Worm (Caenorhabditis elegans): Measurements from ENCODE around the gene D1025.10.

Gene D1025.10

ce11 chrX:14537625-14538024 lies 21.0 kb downstream of the D1025.10 start:
- TF ChIP-seq B0310.2 (tag; optimal IDR thresholded peaks at IDR 0.05) (no peak), scrt-1 (GFP tag; IDR thresholded peaks at IDR 0.05) (no peak), F13C5.2 (tag; optimal IDR thresholded peaks at IDR 0.05) (no peak), hnd-1 (tag; optimal IDR thresholded peaks at IDR 0.05) (no peak), ceh-13 (GFP tag; optimal IDR thresholded peaks at IDR 0.05) (no peak), ceh-36 (tag; optimal IDR thresholded peaks at IDR 0.05) (no peak), ets-7 (tag; optimal IDR thresholded peaks at IDR 0.05) (no peak), pes-1 (GFP tag; IDR thresholded peaks at IDR 0.05) (no peak), tbx-37 (GFP tag; conservative IDR thresholded peaks at IDR 0.05) (no peak), flt-1 (GFP tag; IDR thresholded peaks at IDR 0.05) (no peak), tbx-11 (GFP tag; IDR thresholded peaks at IDR 0.05) (no peak), hmg-4 (GFP tag; optimal IDR thresholded peaks at IDR 0.05) (no peak), tra-4 (tag; optimal IDR thresholded peaks at IDR 0.05) (no peak), hmbx-1 (tag; optimal IDR thresholded peaks at IDR 0.05) (no peak), ama-1 (optimal IDR thresholded peaks at IDR 0.05) (no peak), sea-1 (GFP tag; conservative IDR thresholded peaks at IDR 0.05) (no peak)

ce11 chrX:14539468-14539867 lies 22.8 kb downstream of the D1025.10 start:
- TF ChIP-seq ceh-13 (GFP tag; optimal IDR thresholded peaks at IDR 0.05) (no peak), ets-7 (tag; optimal IDR thresholded peaks at IDR 0.05) (no peak), ama-1 (optimal IDR thresholded peaks at IDR 0.05) (no peak), ceh-36 (tag; optimal IDR thresholded peaks at IDR 0.05) (no peak), F13C5.2 (tag; optimal IDR thresholded peaks at IDR 0.05) (no peak), tra-4 (tag; optimal IDR thresholded peaks at IDR 0.05) (no peak), tbx-37 (GFP tag; conservative IDR thresholded peaks at IDR 0.05) (no peak), aly-1 (tag; optimal IDR thresholded peaks at IDR 0.05) (no peak)

- TF ChIP-seq pes-1 (GFP tag; IDR thresholded peaks at IDR 0.05) (no peak), tra-4 (tag; optimal IDR thresholded peaks at IDR 0.05) (no peak), tbx-37 (GFP tag; conservative IDR thresholded peaks at IDR 0.05) (no peak), aly-1 (tag; optimal IDR thresholded peaks at IDR 0.05) (no peak), hmbx-1 (tag; optimal IDR thresholded peaks at IDR 0.05) (no peak), ets-7 (tag; optimal IDR thresholded peaks at IDR 0.05) (no peak), B0310.2 (tag; optimal IDR thresholded peaks at IDR 0.05) (no peak), hnd-1 (tag; optimal IDR thresholded peaks at IDR 0.05) (no peak), sea-1 (GFP tag; conservative IDR thresholded peaks at IDR 0.05) (no peak), tbx-11 (GFP tag; IDR thresholded peaks at IDR 0.05) (no peak), hmg-4 (GFP tag; optimal IDR thresholded peaks at IDR 0.05) (no peak), ceh-36 (tag; optimal IDR thresholded peaks at IDR 0.05) (no peak), ama-1 (optimal IDR thresholded peaks at IDR 0.05) (no peak), ceh-13 (GFP tag; optimal IDR thresholded peaks at IDR 0.05) (no peak), F13C5.2 (tag; optimal IDR thresholded peaks at IDR 0.05) (no peak), flt-1 (GFP tag; IDR thresholded peaks at IDR 0.05) (no peak)
These were observed 25.3 kb downstream of the D1025.10 start, which contains the start of gene fbxa-81 for ce11 chrX:14541992-14542391. TSS of gene fbxa-81 (minus strand) at chrX:14542092.

- TF ChIP-seq B0310.2 (tag; optimal IDR thresholded peaks at IDR 0.05) = no peak
- TF ChIP-seq ama-1 (optimal IDR thresholded peaks at IDR 0.05) = no peak
- TF ChIP-seq hnd-1 (tag; optimal IDR thresholded peaks at IDR 0.05) = no peak
- no peak for TF ChIP-seq hmbx-1 (tag; optimal IDR thresholded peaks at IDR 0.05)
- TF ChIP-seq flt-1 (GFP tag; IDR thresholded peaks at IDR 0.05) = no peak
- TF ChIP-seq tbx-37 (GFP tag; conservative IDR thresholded peaks at IDR 0.05) = no peak
- TF ChIP-seq ceh-13 (GFP tag; optimal IDR thresholded peaks at IDR 0.05) = no peak
- TF ChIP-seq ets-7 (tag; optimal IDR thresholded peaks at IDR 0.05) = no peak
- TF ChIP-seq sea-1 (GFP tag; conservative IDR thresholded peaks at IDR 0.05) = no peak
- no peak for TF ChIP-seq tbx-11 (GFP tag; IDR thresholded peaks at IDR 0.05)
- no peak for TF ChIP-seq hmg-4 (GFP tag; optimal IDR thresholded peaks at IDR 0.05)
- TF ChIP-seq aly-1 (tag; optimal IDR thresholded peaks at IDR 0.05) = no peak
- TF ChIP-seq pes-1 (GFP tag; IDR thresholded peaks at IDR 0.05) = no peak
- TF ChIP-seq ceh-36 (tag; optimal IDR thresholded peaks at IDR 0.05) = no peak
- no peak for TF ChIP-seq tra-4 (tag; optimal IDR thresholded peaks at IDR 0.05)
- TF ChIP-seq scrt-1 (GFP tag; IDR thresholded peaks at IDR 0.05) = no peak
- TF ChIP-seq F13C5.2 (tag; optimal IDR thresholded peaks at IDR 0.05) = no peak
These were observed 26.6 kb downstream of the D1025.10 start, which contains the start of gene T24C2.3 for ce11 chrX:14543224-14543623. TSS of gene T24C2.3 (plus strand) at chrX:14543524.

- no peak for TF ChIP-seq pes-1 (GFP tag; IDR thresholded peaks at IDR 0.05)
- TF ChIP-seq hmg-4 (GFP tag; optimal IDR thresholded peaks at IDR 0.05) = no peak
- TF ChIP-seq tbx-11 (GFP tag; IDR thresholded peaks at IDR 0.05) = no peak
- no peak for TF ChIP-seq hnd-1 (tag; optimal IDR thresholded peaks at IDR 0.05)
- no peak for TF ChIP-seq ets-7 (tag; optimal IDR thresholded peaks at IDR 0.05)
- TF ChIP-seq tra-4 (tag; optimal IDR thresholded peaks at IDR 0.05) = no peak
- no peak for TF ChIP-seq aly-1 (tag; optimal IDR thresholded peaks at IDR 0.05)
- no peak for TF ChIP-seq scrt-1 (GFP tag; IDR thresholded peaks at IDR 0.05)
- no peak for TF ChIP-seq B0310.2 (tag; optimal IDR thresholded peaks at IDR 0.05)
- TF ChIP-seq ceh-13 (GFP tag; optimal IDR thresholded peaks at IDR 0.05) = no peak
- TF ChIP-seq ceh-36 (tag; optimal IDR thresholded peaks at IDR 0.05) = no peak
- TF ChIP-seq F13C5.2 (tag; optimal IDR thresholded peaks at IDR 0.05) = no peak
- TF ChIP-seq sea-1 (GFP tag; conservative IDR thresholded peaks at IDR 0.05) = no peak
- no peak for TF ChIP-seq hmbx-1 (tag; optimal IDR thresholded peaks at IDR 0.05)
- TF ChIP-seq ama-1 (optimal IDR thresholded peaks at IDR 0.05) = no peak
- TF ChIP-seq tbx-37 (GFP tag; conservative IDR thresholded peaks at IDR 0.05) = no peak
- TF ChIP-seq flt-1 (GFP tag; IDR thresholded peaks at IDR 0.05) = no peak
These were observed 28.9 kb downstream of the D1025.10 start, which contains the start of gene enri-2 for ce11 chrX:14545543-14545942. TSS of gene enri-2 (plus strand) at chrX:14545843.

ce11 chrX:14549709-14550199 lies 33.1 kb downstream of the D1025.10 start, which contains the start of gene ram-5:
TSS of gene ram-5 (plus strand) at chrX:14550149.
- TF ChIP-seq tbx-37 (GFP tag; conservative IDR thresholded peaks at IDR 0.05) (no peak), sea-1 (GFP tag; conservative IDR thresholded peaks at IDR 0.05) (no peak), hnd-1 (tag; optimal IDR thresholded peaks at IDR 0.05) (no peak), hmbx-1 (tag; optimal IDR thresholded peaks at IDR 0.05) (no peak), pes-1 (GFP tag; IDR thresholded peaks at IDR 0.05) (no peak), ceh-13 (GFP tag; optimal IDR thresholded peaks at IDR 0.05) (no peak), hmg-4 (GFP tag; optimal IDR thresholded peaks at IDR 0.05) (no peak), flt-1 (GFP tag; IDR thresholded peaks at IDR 0.05) (no peak), B0310.2 (tag; optimal IDR thresholded peaks at IDR 0.05) (no peak), ets-7 (tag; optimal IDR thresholded peaks at IDR 0.05) (no peak), ama-1 (optimal IDR thresholded peaks at IDR 0.05) (no peak), scrt-1 (GFP tag; IDR thresholded peaks at IDR 0.05) (no peak), tbx-11 (GFP tag; IDR thresholded peaks at IDR 0.05) (no peak), tra-4 (tag; optimal IDR thresholded peaks at IDR 0.05) (no peak), F13C5.2 (tag; optimal IDR thresholded peaks at IDR 0.05) (no peak), aly-1 (tag; optimal IDR thresholded peaks at IDR 0.05) (no peak), ceh-36 (tag; optimal IDR thresholded peaks at IDR 0.05) (no peak)
